Fruit fly (Drosophila melanogaster): ENCODE data around the gene Rbsn-5.

The Rbsn-5 gene

dm6 chr2L:8163588-8164166 lies 4.0 kb downstream of the Rbsn-5 start (continued):
- TF ChIP-seq Hr51 (GFP tag; optimal IDR thresholded peaks at IDR 0.05), result no peak
- peak; percentile 72 for TF ChIP-seq crol (GFP tag; IDR thresholded peaks at IDR 0.05)
- no peak for TF ChIP-seq schlank (tag; optimal IDR thresholded peaks at IDR 0.05)
- no peak for TF ChIP-seq CG31388 (GFP tag; optimal IDR thresholded peaks at IDR 0.05)
- no peak for TF ChIP-seq CG10462 (GFP tag; optimal IDR thresholded peaks at IDR 0.05)
- TF ChIP-seq CG33213 (GFP tag; optimal IDR thresholded peaks at IDR 0.05), result no peak
- no peak for TF ChIP-seq dan (GFP tag; IDR thresholded peaks at IDR 0.05)

- no peak for TF ChIP-seq knrl (GFP tag; IDR thresholded peaks at IDR 0.05; ENCODE audit: partially characterized antibody)
- TF ChIP-seq dimm (GFP tag; IDR thresholded peaks at IDR 0.05), result no peak
- TF ChIP-seq CG14050 (GFP tag; IDR thresholded peaks at IDR 0.05), result no peak; the same call in 2 of the 3 replicates
- TF ChIP-seq CG18011 (GFP tag; optimal IDR thresholded peaks at IDR 0.05), result no peak
- TF ChIP-seq hbn (GFP tag; IDR thresholded peaks at IDR 0.05; ENCODE audit: partially characterized antibody), result no peak
- TF ChIP-seq usp (GFP tag; optimal IDR thresholded peaks at IDR 0.05), result no peak
- peak; percentile 82 for TF ChIP-seq CG18619 (GFP tag; optimal IDR thresholded peaks at IDR 0.05)
- peak; percentile 76 for TF ChIP-seq CG15011 (GFP tag; optimal IDR thresholded peaks at IDR 0.05)
- TF ChIP-seq maf-S (GFP tag; optimal IDR thresholded peaks at IDR 0.05), result peak; percentile 63
- TF ChIP-seq CG10543 (GFP tag; optimal IDR thresholded peaks at IDR 0.05), result peak; percentile 61
- peak; percentile 90 for TF ChIP-seq CG1233 (GFP tag; optimal IDR thresholded peaks at IDR 0.05)
- TF ChIP-seq CG8359 (GFP tag; optimal IDR thresholded peaks at IDR 0.05; ENCODE audit: borderline replicate concordance), result peak; percentile 59
- TF ChIP-seq CG31441 (GFP tag; IDR thresholded peaks at IDR 0.05), result peak; percentile 87
- peak; percentile 84 for TF ChIP-seq Sox102F (GFP tag; optimal IDR thresholded peaks at IDR 0.05)
- TF ChIP-seq ERR (GFP tag; optimal IDR thresholded peaks at IDR 0.05), result peak; percentile 7
- peak; percentile 78 for TF ChIP-seq odd (GFP tag; optimal IDR thresholded peaks at IDR 0.05)
- peak; percentile 85 for TF ChIP-seq BtbVII (GFP tag; optimal IDR thresholded peaks at IDR 0.05)
- TF ChIP-seq Hr39 (optimal IDR thresholded peaks at IDR 0.05), result no peak
- TF ChIP-seq CG13296 (GFP tag; optimal IDR thresholded peaks at IDR 0.05), result peak; percentile 67
- peak; percentile 76 for TF ChIP-seq Sry-β (GFP tag; optimal IDR thresholded peaks at IDR 0.05)
- peak; percentile 80 for TF ChIP-seq Spps (tag; optimal IDR thresholded peaks at IDR 0.05)
- TF ChIP-seq CG6254 (GFP tag; optimal IDR thresholded peaks at IDR 0.05), result peak; percentile 90
- TF ChIP-seq Atf3 (GFP tag; optimal IDR thresholded peaks at IDR 0.05), result peak; percentile 69
- TF ChIP-seq dati (GFP tag; IDR thresholded peaks at IDR 0.05), result no peak
- peak; percentile 48 for TF ChIP-seq CG17186 (GFP tag; optimal IDR thresholded peaks at IDR 0.05)
- TF ChIP-seq Gug (GFP tag; IDR thresholded peaks at IDR 0.05), result no peak; the same call in 3 of the 4 replicates
- peak; percentile 39 for TF ChIP-seq dm (GFP tag; optimal IDR thresholded peaks at IDR 0.05)
- TF ChIP-seq Mrtf (GFP tag; IDR thresholded peaks at IDR 0.05), result peak; percentile 53; the same call in 2 of the 3 replicates
- TF ChIP-seq Atf6 (GFP tag; IDR thresholded peaks at IDR 0.05), result no peak
- peak; percentile 53; the same call in 1 of the 2 replicates for TF ChIP-seq E2f2 (GFP tag; IDR thresholded peaks at IDR 0.05)
- TF ChIP-seq Sox100B (GFP tag; optimal IDR thresholded peaks at IDR 0.05), result peak; percentile 87
- peak in 1 of 3 experiments; percentile 33 for TF ChIP-seq Stat92E (GFP tag; optimal IDR thresholded peaks at IDR 0.05)
- peak; percentile 55; the same call in 1 of the 3 replicates for TF ChIP-seq sr (GFP tag; IDR thresholded peaks at IDR 0.05)
- peak; percentile 66 for TF ChIP-seq fd3F (GFP tag; optimal IDR thresholded peaks at IDR 0.05)
- peak; percentile 80 for TF ChIP-seq YL-1 (GFP tag; optimal IDR thresholded peaks at IDR 0.05)
- TF ChIP-seq B-H1 (GFP tag; IDR thresholded peaks at IDR 0.05), result no peak; the same call in 2 of the 3 replicates
- TF ChIP-seq cas (GFP tag; IDR thresholded peaks at IDR 0.05), result no peak
- peak; percentile 58 for TF ChIP-seq Oli (tag; optimal IDR thresholded peaks at IDR 0.05)
- peak; percentile 92 for TF ChIP-seq CG2202 (tag; optimal IDR thresholded peaks at IDR 0.05)
- no peak for TF ChIP-seq gcm2 (GFP tag; optimal IDR thresholded peaks at IDR 0.05)
- peak; percentile 81 for TF ChIP-seq CG10462 (GFP tag; optimal IDR thresholded peaks at IDR 0.05)
- TF ChIP-seq nmo (GFP tag; optimal IDR thresholded peaks at IDR 0.05), result peak; percentile 35
Measured at dm6 chr2L:8164219-8164618, 4.6 kb downstream of the Rbsn-5 start.

All from whole organism, embryonic.